Fruit fly (Drosophila melanogaster) whole organism, pupa: ENCODE data around the gene CG2225.

Source experiments
- CG10348 ChIP-seq: fragments of 200-800 bp; sonication (Bioruptor generic); IDR thresholded peaks from 2 replicates; pipeline ENCODE4 v1.3.6; 2022; ENCODE audit warnings: missing biosample characterization, missing genetic modification characterization
- CG17806 ChIP-seq: fragments of 200-800 bp; sonication (Bioruptor generic); optimal IDR thresholded peaks from 2 replicates; lab custom pipeline; 2018; ENCODE audit warnings: missing biosample characterization, mild to moderate bottlenecking, missing genetic modification characterization, moderate library complexity
- Pif1B ChIP-seq: fragments of 200-800 bp; sonication (Bioruptor generic); optimal IDR thresholded peaks from 3 replicates; lab custom pipeline; 2016; ENCODE audit warnings: missing biosample characterization, missing genetic modification characterization
- gl ChIP-seq: fragments of 200-800 bp; sonication (Bioruptor generic); optimal IDR thresholded peaks from 2 replicates; lab custom pipeline; 2018; ENCODE audit warnings: missing biosample characterization, mild to moderate bottlenecking, missing genetic modification characterization

DNA sequence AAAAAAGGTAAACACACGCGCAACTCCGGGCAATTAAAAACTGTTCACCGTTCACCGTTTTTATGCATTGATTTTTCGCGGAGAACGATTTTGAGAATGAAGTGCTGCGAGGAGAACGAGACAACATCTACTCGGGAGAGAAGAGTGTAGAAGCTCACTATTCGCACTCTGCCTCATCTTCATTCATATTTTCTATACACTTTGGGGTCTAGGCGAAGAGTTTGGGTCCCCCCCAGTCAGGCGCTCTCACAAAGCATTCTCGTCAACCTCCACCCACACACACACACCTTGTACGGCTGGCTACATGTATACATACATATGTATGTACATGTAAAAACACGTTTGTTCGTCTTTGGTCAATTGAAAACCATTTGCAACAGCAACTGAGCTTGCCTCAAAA is 774 bp downstream of the CG2225 start:
- TF ChIP-seq gl (tag; lab: Kevin White, UChicago), result no peak
- no peak for TF ChIP-seq CG17806 (tag; lab: Kevin White, UChicago)
- no peak for TF ChIP-seq CG10348
- no peak for TF ChIP-seq Pif1B
